Fruit fly (Drosophila melanogaster) S2 (cell line): Measurements from ENCODE around the gene CG13058.

Experiments
- CG8478 ChIP-seq: fragments of >200 bp; optimal IDR thresholded peaks from 2 replicates; lab custom pipeline; 2018
- CTCF ChIP-seq, 2 experiments: fragments of >200 bp; optimal IDR thresholded peaks; 2 replicates each; lab custom pipeline; 2018

DNA sequence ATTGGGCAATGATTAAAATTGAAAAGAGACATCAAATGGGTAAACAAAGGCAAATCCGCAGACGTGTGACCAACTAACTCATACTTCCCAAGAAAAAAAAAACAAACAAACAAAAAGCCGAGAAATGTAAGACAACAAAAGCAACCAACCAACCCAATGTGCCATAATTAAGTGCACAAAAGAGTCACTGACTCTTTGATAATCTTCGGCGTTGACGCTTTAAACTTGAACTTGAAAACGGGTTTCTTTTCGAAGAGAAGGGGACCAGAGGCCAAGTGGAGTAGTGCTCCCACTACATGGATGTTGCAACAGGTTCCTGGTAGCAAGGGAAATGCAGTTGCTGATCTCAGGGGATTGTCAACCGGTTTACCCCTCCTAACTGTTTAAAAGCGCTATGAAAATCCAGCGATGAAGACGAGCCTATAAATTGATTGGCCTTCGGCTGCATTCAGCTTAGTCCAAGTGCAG is 48.6 kb upstream of the CG13058 start, which contains the start of gene CG13064:
- TF ChIP-seq CTCF (optimal IDR thresholded peaks at IDR 0.05; lab: Kevin White, UChicago) (no peak), CG8478 (lab: Kevin White, UChicago) (no peak)
